Fruit fly (Drosophila melanogaster) whole organism, adult: ENCODE measurements around the gene Sec24CD.
A peak's percentile ranks its signal among the peaks of the same experiment; 100 is the strongest.

Source experiments
- CG1620 ChIP-seq: fragments of 200-800 bp; sonication (Bioruptor generic); optimal IDR thresholded peaks from 2 replicates; lab custom pipeline; 2016; ENCODE audit warnings: missing biosample characterization, missing genetic modification characterization
- Crg-1 ChIP-seq: fragments of 200-800 bp; sonication (Bioruptor generic); optimal IDR thresholded peaks from 2 replicates; lab custom pipeline; 2016; ENCODE audit warnings: missing biosample characterization, missing genetic modification characterization
- cnc ChIP-seq, 2 experiments: fragments of >200 bp; optimal IDR thresholded peaks; 2 replicates each; lab custom pipeline; 2017
- kay ChIP-seq: fragments of 200-800 bp; sonication (Bioruptor generic); peaks from one replicate; lab custom pipeline; 2016; ENCODE audit warnings: missing biosample characterization, missing genetic modification characterization, borderline replicate concordance
- pad ChIP-seq: fragments of 200-800 bp; sonication (Bioruptor generic); optimal IDR thresholded peaks from 3 replicates; lab custom pipeline; 2017; ENCODE audit warnings: missing biosample characterization, missing genetic modification characterization, mild to moderate bottlenecking, moderate library complexity, missing genetic modification reagents
- tj ChIP-seq: fragments of 200-800 bp; sonication (Bioruptor generic); optimal IDR thresholded peaks from 3 replicates; lab custom pipeline; 2017; ENCODE audit warnings: missing biosample characterization, mild to moderate bottlenecking, missing genetic modification characterization, moderate library complexity
- toe ChIP-seq: fragments of 200-800 bp; sonication (Bioruptor generic); optimal IDR thresholded peaks from 2 replicates; lab custom pipeline; 2016; ENCODE audit warnings: missing biosample characterization, missing genetic modification characterization

DNA sequence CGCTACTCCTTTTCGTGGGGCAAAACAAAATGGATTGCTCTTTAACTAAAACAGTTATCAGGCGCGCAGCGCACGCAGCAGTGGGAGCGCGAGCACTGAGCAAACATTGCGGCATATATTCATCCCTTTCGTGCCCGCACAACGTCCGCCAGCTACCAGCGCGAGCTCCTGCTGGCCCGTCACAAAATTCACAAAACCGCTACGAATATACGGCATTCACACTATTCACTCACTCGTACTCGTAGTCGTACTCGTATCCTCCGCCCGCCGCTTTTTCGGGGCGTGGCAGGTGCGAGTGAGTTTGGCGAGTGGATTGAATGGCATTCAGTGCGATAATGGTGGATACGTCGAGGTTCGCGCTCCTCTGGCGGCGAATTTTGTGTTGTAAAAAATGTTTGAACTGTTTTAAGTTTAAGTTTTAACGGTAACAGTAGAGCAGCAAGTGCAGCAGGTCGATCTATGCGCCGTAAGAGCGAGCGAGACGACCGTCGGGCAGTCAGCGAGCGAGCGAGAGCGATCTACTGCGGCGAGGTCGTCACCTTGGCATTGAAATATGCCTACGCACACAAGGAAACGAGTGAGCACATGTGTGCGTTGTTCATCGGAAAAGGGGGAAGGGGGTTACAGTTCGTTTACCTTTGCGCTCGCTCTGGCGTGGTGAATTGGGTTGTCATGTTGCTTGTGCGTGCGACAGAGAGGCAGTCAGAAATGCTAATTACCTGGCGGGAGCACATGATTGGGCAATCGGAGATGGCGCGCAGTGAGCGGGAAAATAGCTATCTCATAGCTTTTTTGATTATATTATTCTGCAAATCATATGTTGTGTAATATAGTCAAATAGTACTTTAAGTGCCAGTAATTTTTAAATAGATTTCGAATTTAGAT lies 39.8 kb downstream of the Sec24CD start:
- TF ChIP-seq kay (peak; percentile 67), tj (GFP tag; lab: Kevin White, UChicago) (peak; percentile 98), toe (GFP tag; lab: Kevin White, UChicago) (peak; percentile 44), cnc (optimal IDR thresholded peaks at IDR 0.05; lab: Kevin White, UChicago) (peak; percentile 28 to 68), CG1620 (GFP tag; lab: Kevin White, UChicago) (peak; percentile 17), pad (GFP tag; lab: Kevin White, UChicago) (peak; percentile 97), Crg-1 (GFP tag; lab: Kevin White, UChicago) (peak; percentile 44)
